Fruit fly (Drosophila melanogaster) whole organism, prepupa: ENCODE results near the gene M6.

ENCODE experiments used
- CG16779 ChIP-seq: fragments of 200-800 bp; sonication (Bioruptor generic); optimal IDR thresholded peaks from 3 replicates; lab custom pipeline; 2017; ENCODE audit warnings: missing biosample characterization, mild to moderate bottlenecking, missing genetic modification characterization
- CG31627 ChIP-seq: fragments of 200-800 bp; sonication (Bioruptor generic); optimal IDR thresholded peaks from 3 replicates; lab custom pipeline; 2016; ENCODE audit warnings: missing biosample characterization, missing genetic modification characterization
- CG3919 ChIP-seq: fragments of 200-800 bp; sonication (Bioruptor generic); optimal IDR thresholded peaks from 3 replicates; lab custom pipeline; 2016; ENCODE audit warnings: missing biosample characterization, missing genetic modification characterization
- CG4318 ChIP-seq: fragments of 200-800 bp; sonication (Bioruptor generic); optimal IDR thresholded peaks from 3 replicates; lab custom pipeline; 2017; ENCODE audit warnings: missing biosample characterization, mild to moderate bottlenecking, missing genetic modification characterization
- CG6276 ChIP-seq: fragments of 200-800 bp; sonication (Bioruptor generic); optimal IDR thresholded peaks from 2 replicates; lab custom pipeline; 2017; ENCODE audit warnings: missing biosample characterization, mild to moderate bottlenecking, missing genetic modification characterization
- Hr38 ChIP-seq: sonication (Bioruptor generic); optimal IDR thresholded peaks from 2 replicates; lab custom pipeline; 2016; ENCODE audit warnings: missing biosample characterization, missing genetic modification characterization
- Lpt ChIP-seq: fragments of 200-800 bp; sonication (Bioruptor generic); optimal IDR thresholded peaks from 3 replicates; lab custom pipeline; 2016; ENCODE audit warnings: missing biosample characterization, missing genetic modification characterization
- Sox102F ChIP-seq: fragments of 200-800 bp; sonication (Bioruptor generic); optimal IDR thresholded peaks from 2 replicates; lab custom pipeline; 2016; ENCODE audit warnings: missing biosample characterization, mild to moderate bottlenecking, missing genetic modification characterization
- Sox14 ChIP-seq: fragments of 200-800 bp; sonication (Bioruptor generic); optimal IDR thresholded peaks from 3 replicates; lab custom pipeline; 2016; ENCODE audit warnings: missing biosample characterization, missing genetic modification characterization
- Sox15 ChIP-seq: fragments of 200-800 bp; sonication (Bioruptor generic); optimal IDR thresholded peaks from 3 replicates; lab custom pipeline; 2016; ENCODE audit warnings: missing biosample characterization, missing genetic modification characterization
- esn ChIP-seq: fragments of 200-800 bp; sonication (Bioruptor generic); optimal IDR thresholded peaks from 2 replicates; lab custom pipeline; 2016; ENCODE audit warnings: missing biosample characterization, mild to moderate bottlenecking, missing genetic modification characterization, moderate library complexity
- fkh ChIP-seq: fragments of 200-800 bp; sonication (Bioruptor generic); optimal IDR thresholded peaks from 3 replicates; lab custom pipeline; 2017; ENCODE audit warnings: missing biosample characterization, mild to moderate bottlenecking, missing genetic modification characterization, moderate library complexity
- spab ChIP-seq: fragments of 200-800 bp; sonication (Bioruptor generic); optimal IDR thresholded peaks from 2 replicates; lab custom pipeline; 2017; ENCODE audit warnings: missing biosample characterization, mild to moderate bottlenecking, missing genetic modification characterization, missing genetic modification reagents
- svp ChIP-seq: fragments of 200-800 bp; sonication (Bioruptor generic); peaks from one replicate; lab custom pipeline; 2016; ENCODE audit warnings: missing biosample characterization, missing genetic modification characterization

DNA sequence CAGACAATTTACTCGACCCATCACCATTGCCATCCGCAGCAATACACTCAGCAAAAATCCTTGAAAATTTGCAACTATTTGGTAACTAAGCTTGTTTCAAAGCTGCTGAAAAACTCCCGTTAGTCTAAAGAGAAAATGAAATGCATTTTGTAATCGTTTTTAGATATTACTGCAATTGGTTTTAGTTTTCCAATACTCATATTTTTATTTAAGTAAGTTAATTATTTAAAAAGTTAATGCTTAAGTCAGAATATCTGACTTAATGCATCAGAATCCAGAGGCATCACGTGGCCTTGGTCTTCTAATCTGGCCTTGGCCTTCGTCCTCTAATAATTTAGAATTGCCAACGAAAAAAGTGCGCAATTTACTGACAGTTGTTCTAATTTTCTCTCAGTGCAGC, 44.8 kb upstream of the M6 start:
- TF ChIP-seq Sox15 (no peak), CG16779 (no peak), Sox14 (GFP tag; lab: Kevin White, UChicago) (no peak), Lpt (GFP tag; lab: Kevin White, UChicago) (no peak), fkh (GFP tag; lab: Kevin White, UChicago) (no peak), Sox102F (GFP tag; lab: Kevin White, UChicago) (no peak), esn (no peak), CG3919 (GFP tag; lab: Kevin White, UChicago) (no peak), spab (GFP tag; lab: Kevin White, UChicago) (no peak), svp (no peak), Hr38 (GFP tag; lab: Kevin White, UChicago) (no peak), CG4318 (no peak), CG6276 (GFP tag; lab: Kevin White, UChicago) (no peak), CG31627 (no peak)
